Fruit fly (Drosophila melanogaster) whole organism, adult: ENCODE measurements around the gene CG8188.

Experiments used
- CG12768 ChIP-seq: fragments of 200-800 bp; sonication (Bioruptor generic); optimal IDR thresholded peaks from 2 replicates; lab custom pipeline; 2017; ENCODE audit warnings: missing biosample characterization, missing genetic modification characterization, mild to moderate bottlenecking, moderate library complexity, missing genetic modification reagents
- CG1620 ChIP-seq: fragments of 200-800 bp; sonication (Bioruptor generic); optimal IDR thresholded peaks from 2 replicates; lab custom pipeline; 2016; ENCODE audit warnings: missing biosample characterization, missing genetic modification characterization
- CG5204 ChIP-seq: fragments of 200-800 bp; sonication (Bioruptor generic); optimal IDR thresholded peaks from 2 replicates; lab custom pipeline; 2016; ENCODE audit warnings: missing biosample characterization, missing genetic modification characterization
- Crg-1 ChIP-seq: fragments of 200-800 bp; sonication (Bioruptor generic); optimal IDR thresholded peaks from 2 replicates; lab custom pipeline; 2016; ENCODE audit warnings: missing biosample characterization, missing genetic modification characterization
- Hr96 ChIP-seq: fragments of 200-800 bp; sonication (Bioruptor generic); optimal IDR thresholded peaks from 2 replicates; lab custom pipeline; 2016; ENCODE audit warnings: missing biosample characterization, missing genetic modification characterization
- Mnt ChIP-seq: fragments of 200-800 bp; sonication (Bioruptor generic); optimal IDR thresholded peaks from 2 replicates; lab custom pipeline; 2016; ENCODE audit warnings: missing biosample characterization, mild to moderate bottlenecking, missing genetic modification characterization
- bab1 ChIP-seq: fragments of 200-800 bp; sonication (Bioruptor generic); optimal IDR thresholded peaks from 3 replicates; lab custom pipeline; 2019; ENCODE audit warnings: missing biosample characterization, mild to moderate bottlenecking, missing genetic modification characterization, moderate library complexity
- cic ChIP-seq: fragments of 200-800 bp; sonication (Bioruptor generic); optimal IDR thresholded peaks from 2 replicates; lab custom pipeline; 2017; ENCODE audit warnings: missing biosample characterization, mild to moderate bottlenecking, missing genetic modification characterization, moderate library complexity
- pad ChIP-seq: fragments of 200-800 bp; sonication (Bioruptor generic); optimal IDR thresholded peaks from 3 replicates; lab custom pipeline; 2017; ENCODE audit warnings: missing biosample characterization, missing genetic modification characterization, mild to moderate bottlenecking, moderate library complexity, missing genetic modification reagents
- tj ChIP-seq: fragments of 200-800 bp; sonication (Bioruptor generic); optimal IDR thresholded peaks from 3 replicates; lab custom pipeline; 2017; ENCODE audit warnings: missing biosample characterization, mild to moderate bottlenecking, missing genetic modification characterization, moderate library complexity
- toe ChIP-seq: fragments of 200-800 bp; sonication (Bioruptor generic); optimal IDR thresholded peaks from 2 replicates; lab custom pipeline; 2016; ENCODE audit warnings: missing biosample characterization, missing genetic modification characterization

DNA sequence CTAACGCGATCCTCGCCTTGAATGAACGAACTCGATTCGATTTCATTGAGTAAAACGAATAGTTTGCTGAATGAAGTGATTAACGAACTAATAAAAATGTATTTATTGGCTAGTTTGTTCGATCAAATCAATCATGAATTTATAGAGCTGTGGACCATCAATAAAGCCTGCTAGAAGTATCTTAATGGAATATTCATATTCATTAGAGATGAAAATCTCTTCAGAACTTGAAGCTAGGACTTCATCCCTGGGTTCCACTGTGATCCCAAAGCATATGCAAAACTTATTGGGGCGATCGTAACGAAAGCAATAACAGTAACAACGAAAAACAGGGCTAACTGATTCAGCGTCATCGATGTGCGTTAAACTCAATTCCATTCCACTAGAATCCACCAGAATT lies 5.6 kb downstream of the CG8188 start:
- TF ChIP-seq tj (GFP tag; lab: Kevin White, UChicago) (no peak), toe (GFP tag; lab: Kevin White, UChicago) (no peak), Hr96 (no peak), bab1 (GFP tag; lab: Kevin White, UChicago) (no peak), pad (GFP tag; lab: Kevin White, UChicago) (no peak), Crg-1 (GFP tag; lab: Kevin White, UChicago) (no peak), CG5204 (GFP tag; lab: Kevin White, UChicago) (no peak), CG1620 (GFP tag; lab: Kevin White, UChicago) (no peak), cic (GFP tag; lab: Kevin White, UChicago) (no peak), CG12768 (no peak), Mnt (no peak)
